Worm (Caenorhabditis elegans) whole organism, L3 larva: ENCODE results near the gene T11G6.4.

Experiments used
- R02D3.7 ChIP-seq: fragments of 150-350 bp; optimal IDR thresholded peaks from 2 replicates; lab custom pipeline; 2014; ENCODE audit warnings: missing biosample characterization, missing genetic modification characterization
- ZK546.5 ChIP-seq: sonication (generic microtip); optimal IDR thresholded peaks from 2 replicates; lab custom pipeline; 2017; ENCODE audit warnings: missing biosample characterization, missing genetic modification characterization
- aly-2 ChIP-seq: fragments of 150-350 bp; optimal IDR thresholded peaks from 2 replicates; lab custom pipeline; 2014; ENCODE audit warnings: missing biosample characterization, missing genetic modification characterization
- ama-1 ChIP-seq: fragments of 150-350 bp; optimal IDR thresholded peaks from 2 replicates; lab custom pipeline; 2018
- ceh-16 ChIP-seq: sonication (generic microtip); optimal IDR thresholded peaks from 2 replicates; lab custom pipeline; 2017; ENCODE audit warnings: missing biosample characterization, missing genetic modification characterization
- ceh-28 ChIP-seq: fragments of 150-350 bp; optimal IDR thresholded peaks from 2 replicates; lab custom pipeline; 2014; ENCODE audit warnings: missing biosample characterization, missing genetic modification reagents, missing genetic modification characterization
- ceh-82 ChIP-seq: fragments of 150-350 bp; optimal IDR thresholded peaks from 2 replicates; lab custom pipeline; 2014; ENCODE audit warnings: missing biosample characterization, missing genetic modification characterization
- ceh-9 ChIP-seq: sonication (generic microtip); optimal IDR thresholded peaks from 2 replicates; lab custom pipeline; 2018; ENCODE audit warnings: missing biosample characterization, missing genetic modification characterization
- daf-12 ChIP-seq: fragments of 150-350 bp; optimal IDR thresholded peaks from 2 replicates; lab custom pipeline; 2014; ENCODE audit warnings: missing biosample characterization, missing genetic modification reagents, missing genetic modification characterization
- egl-27 ChIP-seq: sonication (generic microtip); optimal IDR thresholded peaks from 4 replicates; lab custom pipeline; 2017; ENCODE audit warnings: missing biosample characterization, missing genetic modification reagents, missing genetic modification characterization
- egl-5 ChIP-seq: fragments of 150-350 bp; optimal IDR thresholded peaks from 2 replicates; lab custom pipeline; 2017; ENCODE audit warnings: missing biosample characterization, missing genetic modification reagents, missing genetic modification characterization, inconsistent platforms
- elt-1 ChIP-seq: fragments of 150-350 bp; optimal IDR thresholded peaks from 2 replicates; lab custom pipeline; 2014; ENCODE audit warnings: missing biosample characterization, missing genetic modification characterization
- elt-2 ChIP-seq: sonication (generic microtip); optimal IDR thresholded peaks from 2 replicates; lab custom pipeline; 2016; ENCODE audit warnings: missing genetic modification reagents, mild to moderate bottlenecking, missing genetic modification characterization, missing compliant biosample characterization
- elt-3 ChIP-seq, 3 experiments: fragments of 150-350 bp in 1 of 3; sonication (generic microtip) in 2 of 3; optimal IDR thresholded peaks; 2 replicates in 2 of 3; 4 replicates in 1 of 3; lab custom pipeline; 2014 to 2017; ENCODE audit warnings: missing biosample characterization in 3 of 3, missing genetic modification characterization in 3 of 3
- eor-1 ChIP-seq, 2 experiments: fragments of 150-350 bp; optimal IDR thresholded peaks; 2 replicates each; lab custom pipeline; 2014 to 2018; ENCODE audit warnings: missing biosample characterization in 2 of 2, missing genetic modification characterization in 2 of 2
- fkh-10 ChIP-seq: sonication (generic microtip); optimal IDR thresholded peaks from 2 replicates; lab custom pipeline; 2017; ENCODE audit warnings: missing biosample characterization, missing genetic modification reagents, missing genetic modification characterization
- fkh-2 ChIP-seq: fragments of 150-350 bp; optimal IDR thresholded peaks from 2 replicates; lab custom pipeline; 2014; ENCODE audit warnings: missing biosample characterization, missing genetic modification reagents, missing genetic modification characterization
- fos-1 ChIP-seq: fragments of 150-350 bp; optimal IDR thresholded peaks from 2 replicates; lab custom pipeline; 2014; ENCODE audit warnings: missing biosample characterization, missing genetic modification characterization
- hmg-11 ChIP-seq: sonication (generic microtip); optimal IDR thresholded peaks from 2 replicates; lab custom pipeline; 2016; ENCODE audit warnings: missing genetic modification characterization, missing compliant biosample characterization
- jun-1 ChIP-seq: fragments of 150-350 bp; optimal IDR thresholded peaks from 2 replicates; lab custom pipeline; 2014; ENCODE audit warnings: missing biosample characterization, missing genetic modification reagents, missing genetic modification characterization
- lin-15B ChIP-seq: fragments of 150-350 bp; optimal IDR thresholded peaks from 2 replicates; lab custom pipeline; 2014; ENCODE audit warnings: missing biosample characterization, missing genetic modification characterization
- lin-39 ChIP-seq: fragments of 150-350 bp; optimal IDR thresholded peaks from 2 replicates; lab custom pipeline; 2018; ENCODE audit warnings: missing biosample characterization, missing genetic modification reagents, missing genetic modification characterization
- lsy-12 ChIP-seq: sonication (generic microtip); optimal IDR thresholded peaks from 2 replicates; lab custom pipeline; 2016; ENCODE audit warnings: mild to moderate bottlenecking, missing genetic modification characterization, missing compliant biosample characterization
- mdl-1 ChIP-seq: fragments of 150-350 bp; optimal IDR thresholded peaks from 2 replicates; lab custom pipeline; 2014; ENCODE audit warnings: missing biosample characterization, missing genetic modification characterization
- mml-1 ChIP-seq: fragments of 150-350 bp; sonication (generic microtip); optimal IDR thresholded peaks from 3 replicates; lab custom pipeline; 2014; ENCODE audit warnings: missing biosample characterization, missing genetic modification characterization
- nfya-1 ChIP-seq: sonication (generic microtip); optimal IDR thresholded peaks from 2 replicates; lab custom pipeline; 2017; ENCODE audit warnings: missing genetic modification characterization, mild to moderate bottlenecking, missing compliant biosample characterization, antibody characterized with exemption, moderate library complexity; ENCODE audit not compliant: insufficient read depth
- nhr-11 ChIP-seq: fragments of 150-350 bp; optimal IDR thresholded peaks from 2 replicates; lab custom pipeline; 2014; ENCODE audit warnings: missing biosample characterization, missing genetic modification characterization
- nhr-12 ChIP-seq: fragments of 150-350 bp; optimal IDR thresholded peaks from 2 replicates; lab custom pipeline; 2014; ENCODE audit warnings: missing biosample characterization, missing genetic modification characterization
- nhr-23 ChIP-seq: fragments of 150-350 bp; optimal IDR thresholded peaks from 2 replicates; lab custom pipeline; 2014; ENCODE audit warnings: missing biosample characterization, missing genetic modification reagents, missing genetic modification characterization
- nhr-237 ChIP-seq: fragments of 150-350 bp; optimal IDR thresholded peaks from 2 replicates; lab custom pipeline; 2014; ENCODE audit warnings: missing biosample characterization, missing genetic modification characterization
- nhr-25 ChIP-seq: sonication (generic microtip); optimal IDR thresholded peaks from 2 replicates; lab custom pipeline; 2017; ENCODE audit warnings: missing biosample characterization, missing genetic modification characterization
- nhr-28 ChIP-seq: fragments of 150-350 bp; optimal IDR thresholded peaks from 2 replicates; lab custom pipeline; 2014; ENCODE audit warnings: missing biosample characterization, missing genetic modification characterization
- nhr-43 ChIP-seq: sonication (generic microtip); optimal IDR thresholded peaks from 2 replicates; lab custom pipeline; 2016; ENCODE audit warnings: mild to moderate bottlenecking, missing genetic modification characterization, missing compliant biosample characterization; ENCODE audit not compliant: poor library complexity, severe bottlenecking
- nhr-67 ChIP-seq: fragments of 150-350 bp; optimal IDR thresholded peaks from 2 replicates; lab custom pipeline; 2014; ENCODE audit warnings: missing biosample characterization, missing genetic modification characterization
- nhr-76 ChIP-seq: fragments of 150-350 bp; sonication (generic microtip); optimal IDR thresholded peaks from 5 replicates; lab custom pipeline; 2014; ENCODE audit warnings: missing biosample characterization, missing genetic modification characterization
- nhr-77 ChIP-seq: fragments of 150-350 bp; optimal IDR thresholded peaks from 2 replicates; lab custom pipeline; 2014; ENCODE audit warnings: missing biosample characterization, missing genetic modification characterization
- pha-4 ChIP-seq: fragments of 150-350 bp; optimal IDR thresholded peaks from 2 replicates; lab custom pipeline; 2014; ENCODE audit warnings: missing biosample characterization, missing genetic modification reagents, missing genetic modification characterization
- pqm-1 ChIP-seq: fragments of 150-350 bp; optimal IDR thresholded peaks from 2 replicates; lab custom pipeline; 2017; ENCODE audit warnings: missing biosample characterization, missing genetic modification characterization, inconsistent platforms
- sea-2 ChIP-seq: fragments of 150-350 bp; sonication (generic microtip); optimal IDR thresholded peaks from 4 replicates; lab custom pipeline; 2014; ENCODE audit warnings: missing biosample characterization, missing genetic modification reagents, missing genetic modification characterization
- skn-1 ChIP-seq: fragments of 150-350 bp; optimal IDR thresholded peaks from 2 replicates; lab custom pipeline; 2014; ENCODE audit warnings: missing biosample characterization, missing genetic modification characterization
- snpc-4 ChIP-seq: fragments of 150-350 bp; optimal IDR thresholded peaks from 2 replicates; lab custom pipeline; 2014; ENCODE audit warnings: missing biosample characterization, missing genetic modification characterization
- tbx-2 ChIP-seq: sonication (generic microtip); optimal IDR thresholded peaks from 2 replicates; lab custom pipeline; 2016; ENCODE audit warnings: mild to moderate bottlenecking, missing genetic modification characterization, missing compliant biosample characterization
- unc-39 ChIP-seq: sonication (generic microtip); optimal IDR thresholded peaks from 4 replicates; lab custom pipeline; 2017; ENCODE audit warnings: missing biosample characterization, missing genetic modification characterization
- unc-62 ChIP-seq: fragments of 150-350 bp; sonication (generic microtip); optimal IDR thresholded peaks from 4 replicates; lab custom pipeline; 2014; ENCODE audit warnings: missing biosample characterization, missing genetic modification reagents, missing genetic modification characterization
- zag-1 ChIP-seq: fragments of 150-350 bp; optimal IDR thresholded peaks from 2 replicates; lab custom pipeline; 2014; ENCODE audit warnings: missing biosample characterization, missing genetic modification characterization
- ztf-11 ChIP-seq: fragments of 150-350 bp; optimal IDR thresholded peaks from 2 replicates; lab custom pipeline; 2014; ENCODE audit warnings: missing biosample characterization, missing genetic modification characterization
- ztf-4 ChIP-seq: fragments of 150-350 bp; optimal IDR thresholded peaks from 2 replicates; lab custom pipeline; 2014; ENCODE audit warnings: missing biosample characterization, missing genetic modification characterization

Gene T11G6.4

DNA sequence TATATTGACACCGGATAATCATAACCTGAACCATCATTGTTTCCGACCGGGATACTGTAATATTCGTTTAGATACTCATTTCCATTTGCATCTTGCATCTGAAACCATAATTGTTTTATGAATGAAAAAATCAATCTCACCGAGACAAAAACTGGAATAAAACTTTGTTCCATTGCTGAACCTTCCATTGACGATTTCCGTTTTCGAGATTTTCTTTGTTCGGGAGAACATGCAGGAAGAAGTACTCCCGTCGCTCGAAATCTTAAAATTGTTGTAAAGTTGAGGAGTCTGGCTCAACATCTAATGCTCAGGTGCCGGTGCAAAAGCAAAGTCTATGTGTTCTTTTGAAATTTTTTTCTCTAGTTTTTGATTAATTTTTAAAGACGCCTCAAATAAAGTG, 25.7 kb downstream of the T11G6.4 start:
- TF ChIP-seq nhr-43 (peak; percentile 18), nhr-11 (no peak)

DNA sequence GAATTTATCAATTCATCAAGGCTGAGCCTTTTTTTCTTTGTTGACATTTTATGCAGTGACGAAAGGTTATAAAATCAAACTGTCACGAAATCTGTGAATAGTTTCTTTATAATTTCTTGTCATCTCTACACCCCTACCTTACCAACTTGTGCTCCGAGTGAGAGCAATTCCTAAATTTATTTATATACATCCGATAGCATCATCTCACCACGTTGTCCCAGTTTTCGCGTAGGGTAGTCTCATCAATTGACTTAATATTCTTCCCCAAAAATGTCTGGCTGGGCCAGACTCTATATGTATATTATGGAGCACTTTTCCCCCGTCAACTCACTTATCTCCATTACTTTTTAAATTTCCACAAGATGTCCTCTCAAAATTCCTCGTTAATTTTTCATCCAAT, 26.4 kb downstream of the T11G6.4 start:
- TF ChIP-seq lin-15B (tag; lab: Kevin White, UChicago): no peak
- TF ChIP-seq ama-1 (lab: Kevin White, UChicago): peak; percentile 32

ce11 chrIV:10821672-10822304, 29.9 kb downstream of the T11G6.4 start:
- no peak for TF ChIP-seq ceh-16
- TF ChIP-seq lin-15B (tag; lab: Kevin White, UChicago): peak; percentile 59
- no peak for TF ChIP-seq ztf-4 (tag; lab: Kevin White, UChicago)
- TF ChIP-seq nhr-237: no peak
- TF ChIP-seq snpc-4 (tag; lab: Kevin White, UChicago): peak; percentile 72
- TF ChIP-seq nhr-67 (tag; lab: Kevin White, UChicago): peak; percentile 8
- peak; percentile 84 for TF ChIP-seq fos-1 (tag; lab: Kevin White, UChicago)
- TF ChIP-seq lin-39 (tag; lab: Kevin White, UChicago): peak; percentile 80
- peak; percentile 82 for TF ChIP-seq nhr-23
- TF ChIP-seq elt-3 (tag; optimal IDR thresholded peaks at IDR 0.05; lab: Kevin White, UChicago): no peak
- no peak for TF ChIP-seq nhr-77 (tag; lab: Kevin White, UChicago)
- peak; percentile 91 for TF ChIP-seq skn-1
- TF ChIP-seq unc-39: no peak
- peak; percentile 72 for TF ChIP-seq ceh-28
- TF ChIP-seq elt-2 (tag; lab: Kevin White, UChicago): peak; percentile 77
- no peak for TF ChIP-seq nhr-76 (tag; lab: Kevin White, UChicago)
- no peak for TF ChIP-seq ceh-9
- TF ChIP-seq ZK546.5 (tag; lab: Kevin White, UChicago): no peak
- TF ChIP-seq nhr-43: peak; percentile 73
- no peak for TF ChIP-seq fkh-2 (tag; lab: Kevin White, UChicago)
- TF ChIP-seq nhr-25 (tag; lab: Kevin White, UChicago): peak; percentile 93
- no peak for TF ChIP-seq daf-12 (tag; lab: Kevin White, UChicago)
- no peak for TF ChIP-seq mml-1 (tag; lab: Kevin White, UChicago)
- peak; percentile 92 for TF ChIP-seq hmg-11 (tag; lab: Kevin White, UChicago)
- TF ChIP-seq nhr-11: peak; percentile 88
- TF ChIP-seq ceh-82 (tag; lab: Kevin White, UChicago): no peak
- no peak for TF ChIP-seq mdl-1 (tag; lab: Kevin White, UChicago)
- no peak for TF ChIP-seq aly-2 (tag; lab: Kevin White, UChicago)
- TF ChIP-seq lsy-12 (tag; lab: Kevin White, UChicago): peak; percentile 3
- peak; percentile 59 for TF ChIP-seq zag-1 (tag; lab: Kevin White, UChicago)
- peak; percentile 75 for TF ChIP-seq tbx-2 (tag; lab: Kevin White, UChicago)
- TF ChIP-seq fkh-10 (GFP tag; lab: Kevin White, UChicago): peak; percentile 49
- TF ChIP-seq eor-1 (tag; optimal IDR thresholded peaks at IDR 0.05; lab: Kevin White, UChicago): no peak
- no peak for TF ChIP-seq nhr-28 (tag; lab: Kevin White, UChicago)
- TF ChIP-seq pha-4 (tag; lab: Kevin White, UChicago): peak; percentile 88
- peak; percentile 71 for TF ChIP-seq elt-1 (tag; lab: Kevin White, UChicago)
- peak; percentile 74 for TF ChIP-seq pqm-1
- TF ChIP-seq egl-5 (tag; lab: Kevin White, UChicago): peak; percentile 40
- peak; percentile 36 for TF ChIP-seq ama-1 (lab: Kevin White, UChicago)
- TF ChIP-seq unc-62: peak; percentile 77
- no peak for TF ChIP-seq ztf-11 (tag; lab: Kevin White, UChicago)
- no peak for TF ChIP-seq sea-2
- TF ChIP-seq nhr-12 (tag; lab: Kevin White, UChicago): no peak
- peak; percentile 94 for TF ChIP-seq jun-1 (tag; lab: Kevin White, UChicago)
- peak; percentile 74 for TF ChIP-seq egl-27 (tag; lab: Kevin White, UChicago)
- peak; percentile 15 for TF ChIP-seq R02D3.7 (tag; lab: Kevin White, UChicago)
- TF ChIP-seq nfya-1 (tag; lab: Kevin White, UChicago): peak; percentile 68
